Fruit fly (Drosophila melanogaster) whole organism, embryonic: ENCODE measurements around the gene CG12289.

Experiments used
- ATbp ChIP-seq: fragments of 200-800 bp; sonication (Bioruptor generic); optimal IDR thresholded peaks from 2 replicates; lab custom pipeline; 2017; ENCODE audit warnings: missing biosample characterization, mild to moderate bottlenecking, missing genetic modification characterization, missing genetic modification reagents
- Antp ChIP-seq: fragments of 200-800 bp; sonication (Bioruptor generic); optimal IDR thresholded peaks from 3 replicates; lab custom pipeline; 2016; ENCODE audit warnings: missing biosample characterization, missing genetic modification characterization
- Atf3 ChIP-seq: fragments of 200-800 bp; sonication (Bioruptor generic); optimal IDR thresholded peaks from 3 replicates; lab custom pipeline; 2016; ENCODE audit warnings: missing biosample characterization, missing genetic modification characterization
- BEAF-32 ChIP-seq: fragments of 200-800 bp; sonication (Bioruptor generic); optimal IDR thresholded peaks from 3 replicates; lab custom pipeline; 2017; ENCODE audit warnings: missing biosample characterization, missing genetic modification characterization, mild to moderate bottlenecking, moderate library complexity, missing genetic modification reagents
- CG10274 ChIP-seq: fragments of 200-800 bp; sonication (Bioruptor generic); optimal IDR thresholded peaks from 3 replicates; lab custom pipeline; 2017; ENCODE audit warnings: missing biosample characterization, mild to moderate bottlenecking, missing genetic modification characterization
- CG11093 ChIP-seq: fragments of 200-800 bp; sonication (Bioruptor generic); IDR thresholded peaks from 3 replicates; pipeline ENCODE4 v1.3.6; 2022; ENCODE audit warnings: missing biosample characterization, missing genetic modification characterization
- CG14965 ChIP-seq: fragments of 200-800 bp; sonication (Bioruptor generic); optimal IDR thresholded peaks from 2 replicates; lab custom pipeline; 2016; ENCODE audit warnings: missing biosample characterization, missing genetic modification characterization, borderline replicate concordance
- CG16779 ChIP-seq: fragments of 200-800 bp; sonication (Bioruptor generic); IDR thresholded peaks from 2 replicates; pipeline ENCODE4 v1.3.6; 2022; ENCODE audit warnings: missing biosample characterization, missing genetic modification characterization
- CG17186 ChIP-seq: fragments of 200-800 bp; sonication (Bioruptor generic); optimal IDR thresholded peaks from 3 replicates; lab custom pipeline; 2017; ENCODE audit warnings: missing biosample characterization, missing genetic modification reagents, missing genetic modification characterization
- CG3281 ChIP-seq: fragments of 200-800 bp; sonication (Bioruptor generic); optimal IDR thresholded peaks from 3 replicates; lab custom pipeline; 2017; ENCODE audit warnings: missing biosample characterization, mild to moderate bottlenecking, missing genetic modification characterization
- CG42726 ChIP-seq: fragments of 200-800 bp; sonication (Bioruptor generic); IDR thresholded peaks from 2 replicates; pipeline ENCODE4 v1.3.6; 2022; ENCODE audit warnings: missing biosample characterization, missing genetic modification characterization; ENCODE audit not compliant: partially characterized antibody
- CG4360 ChIP-seq: fragments of 200-800 bp; sonication (Bioruptor generic); IDR thresholded peaks from 2 replicates; pipeline ENCODE4 v1.3.6; 2022; ENCODE audit warnings: missing biosample characterization, missing genetic modification characterization
- CG43689 ChIP-seq: fragments of 200-800 bp; sonication (Bioruptor generic); IDR thresholded peaks from 2 replicates; pipeline ENCODE4 v1.3.6; 2022; ENCODE audit warnings: missing biosample characterization, missing genetic modification characterization
- CG6272 ChIP-seq: fragments of 200-800 bp; sonication (Bioruptor generic); IDR thresholded peaks from 2 replicates; pipeline ENCODE4 v1.3.6; 2022; ENCODE audit warnings: missing biosample characterization, missing genetic modification characterization
- CG6654 ChIP-seq: fragments of 200-800 bp; sonication (Bioruptor generic); optimal IDR thresholded peaks from 2 replicates; lab custom pipeline; 2017; ENCODE audit warnings: missing biosample characterization, mild to moderate bottlenecking, missing genetic modification characterization
- CG8388 ChIP-seq: fragments of 200-800 bp; sonication (Bioruptor generic); optimal IDR thresholded peaks from 2 replicates; lab custom pipeline; 2019; ENCODE audit warnings: missing biosample characterization, mild to moderate bottlenecking, missing genetic modification characterization, moderate library complexity
- CG9215 ChIP-seq: fragments of 200-800 bp; sonication (Bioruptor generic); IDR thresholded peaks from 2 replicates; pipeline ENCODE4 v1.3.6; 2022; ENCODE audit warnings: missing biosample characterization, missing genetic modification characterization
- CG9932 ChIP-seq: fragments of 200-800 bp; sonication (Bioruptor generic); IDR thresholded peaks from 2 replicates; pipeline ENCODE4 v1.3.6; 2022; ENCODE audit warnings: missing biosample characterization, missing genetic modification characterization
- Dad ChIP-seq: fragments of 200-800 bp; sonication (Bioruptor generic); optimal IDR thresholded peaks from 3 replicates; lab custom pipeline; 2016; ENCODE audit warnings: missing biosample characterization, missing genetic modification characterization
- Dll ChIP-seq: fragments of 200-800 bp; sonication (Bioruptor generic); IDR thresholded peaks from 4 replicates; pipeline ENCODE4 v1.3.6; 2022; ENCODE audit warnings: missing biosample characterization, missing genetic modification characterization; ENCODE audit not compliant: partially characterized antibody
- Elba2 ChIP-seq: fragments of 200-800 bp; sonication (Bioruptor generic); optimal IDR thresholded peaks from 3 replicates; lab custom pipeline; 2016; ENCODE audit warnings: missing biosample characterization, missing genetic modification characterization
- Ets97D ChIP-seq: fragments of 200-800 bp; sonication (Bioruptor generic); optimal IDR thresholded peaks from 3 replicates; lab custom pipeline; 2016; ENCODE audit warnings: missing biosample characterization, missing genetic modification characterization
- H2.0 ChIP-seq: fragments of 200-800 bp; sonication (Bioruptor generic); IDR thresholded peaks from 2 replicates; pipeline ENCODE4 v1.3.6; 2022; ENCODE audit warnings: missing biosample characterization, missing genetic modification characterization
- HLH54F ChIP-seq: fragments of 200-800 bp; sonication (Bioruptor generic); optimal IDR thresholded peaks from 3 replicates; lab custom pipeline; 2016; ENCODE audit warnings: missing biosample characterization, missing genetic modification characterization
- HmgZ ChIP-seq: fragments of 200-800 bp; sonication (Bioruptor generic); optimal IDR thresholded peaks from 2 replicates; lab custom pipeline; 2018; ENCODE audit warnings: missing biosample characterization, mild to moderate bottlenecking, missing genetic modification characterization
- Mes4 ChIP-seq: fragments of 200-800 bp; sonication (Bioruptor generic); optimal IDR thresholded peaks from 2 replicates; lab custom pipeline; 2016; ENCODE audit warnings: missing biosample characterization, missing genetic modification characterization
- NK7.1 ChIP-seq: fragments of 200-800 bp; sonication (Bioruptor generic); optimal IDR thresholded peaks from 3 replicates; lab custom pipeline; 2016; ENCODE audit warnings: missing biosample characterization, missing genetic modification characterization
- Pdp1 ChIP-seq, 2 experiments: fragments of 200-800 bp; sonication (Bioruptor generic); optimal IDR thresholded peaks; 3 replicates each; lab custom pipeline; 2016; ENCODE audit warnings: missing biosample characterization in 2 of 2, missing genetic modification characterization in 2 of 2, mild to moderate bottlenecking in 1 of 2, moderate library complexity in 1 of 2
- Scr ChIP-seq: fragments of 200-800 bp; sonication (Bioruptor generic); IDR thresholded peaks from 2 replicates; pipeline ENCODE4 v1.3.6; 2022; ENCODE audit warnings: missing biosample characterization, missing genetic modification characterization; ENCODE audit not compliant: partially characterized antibody
- Sin3A ChIP-seq: fragments of >200 bp; optimal IDR thresholded peaks from 2 replicates; lab custom pipeline; 2018
- Sry-β ChIP-seq: fragments of 200-800 bp; sonication (Bioruptor generic); optimal IDR thresholded peaks from 2 replicates; lab custom pipeline; 2018; ENCODE audit warnings: missing biosample characterization, mild to moderate bottlenecking, missing genetic modification characterization, moderate library complexity
- bab2 ChIP-seq: fragments of 200-800 bp; sonication (Bioruptor generic); optimal IDR thresholded peaks from 2 replicates; lab custom pipeline; 2016; ENCODE audit warnings: missing biosample characterization, missing genetic modification characterization
- croc ChIP-seq: fragments of 200-800 bp; sonication (Bioruptor generic); conservative IDR thresholded peaks from 3 replicates; pipeline ENCODE4 v1.3.6; 2022; ENCODE audit warnings: missing biosample characterization, missing genetic modification characterization
- cwo ChIP-seq: fragments of 200-800 bp; sonication (Bioruptor generic); optimal IDR thresholded peaks from 3 replicates; lab custom pipeline; 2017; ENCODE audit warnings: missing biosample characterization, missing genetic modification characterization, mild to moderate bottlenecking, moderate library complexity, missing genetic modification reagents
- dati ChIP-seq: fragments of 200-800 bp; sonication (Bioruptor generic); IDR thresholded peaks from 2 replicates; pipeline ENCODE4 v1.3.6; 2022; ENCODE audit warnings: missing biosample characterization, missing genetic modification characterization
- dmrt99B ChIP-seq: fragments of 200-800 bp; sonication (Bioruptor generic); optimal IDR thresholded peaks from 2 replicates; lab custom pipeline; 2018; ENCODE audit warnings: missing biosample characterization, mild to moderate bottlenecking, missing genetic modification characterization, moderate library complexity
- fd64A ChIP-seq: fragments of 200-800 bp; sonication (Bioruptor generic); optimal IDR thresholded peaks from 3 replicates; lab custom pipeline; 2018; ENCODE audit warnings: missing biosample characterization, mild to moderate bottlenecking, missing genetic modification characterization
- fu2 ChIP-seq: fragments of 200-800 bp; sonication (Bioruptor generic); optimal IDR thresholded peaks from 2 replicates; lab custom pipeline; 2016; ENCODE audit warnings: missing biosample characterization, missing genetic modification characterization
- inv ChIP-seq: fragments of 200-800 bp; sonication (Bioruptor generic); IDR thresholded peaks from 2 replicates; pipeline ENCODE4 v1.3.6; 2022; ENCODE audit warnings: missing biosample characterization, missing genetic modification characterization; ENCODE audit not compliant: partially characterized antibody
- jumu ChIP-seq: fragments of 200-800 bp; sonication (Bioruptor generic); optimal IDR thresholded peaks from 3 replicates; lab custom pipeline; 2016; ENCODE audit warnings: missing biosample characterization, missing genetic modification characterization
- mirr ChIP-seq: fragments of 200-800 bp; sonication (Bioruptor generic); optimal IDR thresholded peaks from 3 replicates; lab custom pipeline; 2018; ENCODE audit warnings: missing biosample characterization, mild to moderate bottlenecking, missing genetic modification characterization
- nerfin-1 ChIP-seq: fragments of 200-800 bp; sonication (Bioruptor generic); optimal IDR thresholded peaks from 3 replicates; lab custom pipeline; 2019; ENCODE audit warnings: missing biosample characterization, mild to moderate bottlenecking, missing genetic modification characterization, moderate library complexity
- nmo ChIP-seq: fragments of 200-800 bp; sonication (Bioruptor generic); optimal IDR thresholded peaks from 2 replicates; lab custom pipeline; 2018; ENCODE audit warnings: missing biosample characterization, mild to moderate bottlenecking, missing genetic modification characterization, moderate library complexity
- oc ChIP-seq: fragments of 200-800 bp; sonication (Bioruptor generic); optimal IDR thresholded peaks from 2 replicates; lab custom pipeline; 2018; ENCODE audit warnings: missing biosample characterization, mild to moderate bottlenecking, missing genetic modification characterization, moderate library complexity
- peb ChIP-seq: fragments of 200-800 bp; sonication (Bioruptor generic); IDR thresholded peaks from 2 replicates; pipeline ENCODE4 v1.3.6; 2022; ENCODE audit warnings: missing biosample characterization, missing genetic modification characterization
- psq ChIP-seq: fragments of 200-800 bp; sonication (Bioruptor generic); optimal IDR thresholded peaks from 2 replicates; lab custom pipeline; 2017; ENCODE audit warnings: missing biosample characterization, missing genetic modification characterization
- salm ChIP-seq: fragments of 200-800 bp; sonication (Bioruptor generic); optimal IDR thresholded peaks from 2 replicates; lab custom pipeline; 2018; ENCODE audit warnings: missing biosample characterization, mild to moderate bottlenecking, missing genetic modification characterization
- sqz ChIP-seq: fragments of 200-800 bp; sonication (Bioruptor generic); optimal IDR thresholded peaks from 3 replicates; lab custom pipeline; 2018; ENCODE audit warnings: missing biosample characterization, mild to moderate bottlenecking, missing genetic modification characterization
- stwl ChIP-seq: fragments of 200-800 bp; sonication (Bioruptor generic); optimal IDR thresholded peaks from 3 replicates; lab custom pipeline; 2018; ENCODE audit warnings: missing biosample characterization, mild to moderate bottlenecking, missing genetic modification characterization, moderate library complexity
- usp ChIP-seq: fragments of >200 bp; optimal IDR thresholded peaks from 2 replicates; lab custom pipeline; 2017; ENCODE audit warnings: missing biosample characterization, missing genetic modification characterization
- zf30C ChIP-seq: fragments of 200-800 bp; sonication (Bioruptor generic); optimal IDR thresholded peaks from 3 replicates; lab custom pipeline; 2018; ENCODE audit warnings: missing biosample characterization, mild to moderate bottlenecking, missing genetic modification characterization

CG12289 gene

dm6 chr3L:11415382-11415781, 42.9 kb downstream of the CG12289 start (continued):
- no peak for TF ChIP-seq CG9215 (GFP tag; lab: Robert Waterston, UW)
- TF ChIP-seq H2.0 (GFP tag; lab: Robert Waterston, UW), result peak; percentile 53; the same call in 1 of the 2 replicates
- TF ChIP-seq HmgZ (tag; lab: Kevin White, UChicago), result peak; percentile 10
- TF ChIP-seq fd64A (GFP tag; lab: Kevin White, UChicago), result no peak
- no peak for TF ChIP-seq nmo (GFP tag; lab: Kevin White, UChicago)
- no peak for TF ChIP-seq CG16779 (GFP tag; lab: Robert Waterston, UW)
- peak; percentile 31 for TF ChIP-seq cwo (GFP tag; lab: Kevin White, UChicago)
- TF ChIP-seq mirr, result no peak
- no peak for TF ChIP-seq BEAF-32 (GFP tag; lab: Kevin White, UChicago)
- no peak for TF ChIP-seq jumu (GFP tag; lab: Kevin White, UChicago)
- no peak for TF ChIP-seq sqz (GFP tag; lab: Kevin White, UChicago)
- TF ChIP-seq stwl (tag; lab: Kevin White, UChicago), result peak; percentile 54
- no peak for TF ChIP-seq CG42726 (GFP tag; lab: Robert Waterston, UW)
- TF ChIP-seq fu2, result no peak
- no peak for TF ChIP-seq Sin3A (lab: Kevin White, UChicago)
- no peak for TF ChIP-seq CG3281 (GFP tag; lab: Kevin White, UChicago)
- TF ChIP-seq usp (GFP tag; lab: Kevin White, UChicago), result no peak
- peak; percentile 79 for TF ChIP-seq zf30C (GFP tag; lab: Kevin White, UChicago)
- peak; percentile 71 for TF ChIP-seq ATbp (GFP tag; lab: Kevin White, UChicago)
- peak; percentile 19 for TF ChIP-seq HLH54F (GFP tag; lab: Kevin White, UChicago)
- no peak for TF ChIP-seq Ets97D (GFP tag; lab: Kevin White, UChicago)
- TF ChIP-seq Dad, result no peak
- TF ChIP-seq Sry-β (GFP tag; lab: Kevin White, UChicago), result no peak
- no peak for TF ChIP-seq CG4360
- peak; percentile 94 for TF ChIP-seq CG8388 (GFP tag; lab: Kevin White, UChicago)
- peak; percentile 46 for TF ChIP-seq oc
- TF ChIP-seq Pdp1 (GFP tag; optimal IDR thresholded peaks at IDR 0.05; lab: Kevin White, UChicago), result peak in 1 of 2 experiments; percentile 46
- no peak for TF ChIP-seq CG17186 (GFP tag; lab: Kevin White, UChicago)
- no peak for TF ChIP-seq inv (GFP tag; lab: Robert Waterston, UW)
- peak; percentile 67 for TF ChIP-seq nerfin-1 (tag; lab: Kevin White, UChicago)
- TF ChIP-seq Atf3 (GFP tag; lab: Kevin White, UChicago), result peak; percentile 18
- peak; percentile 56 for TF ChIP-seq salm (tag; lab: Kevin White, UChicago)
- no peak for TF ChIP-seq CG43689 (GFP tag; lab: Robert Waterston, UW)
- TF ChIP-seq Elba2 (GFP tag; lab: Kevin White, UChicago), result no peak
- TF ChIP-seq Dll, result no peak
- peak; percentile 37; the same call in 1 of the 2 replicates for TF ChIP-seq peb (GFP tag; lab: Robert Waterston, UW)
- 0 out of 2 replicates have a peak, but pooled peaks have one; percentile 38 for TF ChIP-seq CG6272 (GFP tag; lab: Robert Waterston, UW)
- peak; percentile 7 for TF ChIP-seq CG6654 (GFP tag; lab: Kevin White, UChicago)
- TF ChIP-seq CG11093 (GFP tag; lab: Robert Waterston, UW), result peak; percentile 63; the same call in 1 of the 3 replicates
- 0 out of 2 replicates have a peak, but pooled peaks have one; percentile 40 for TF ChIP-seq dati
- peak; percentile 37 for TF ChIP-seq psq (GFP tag; lab: Kevin White, UChicago)
- TF ChIP-seq CG14965, result no peak
- peak; percentile 74 for TF ChIP-seq croc (GFP tag; lab: Robert Waterston, UW)
- TF ChIP-seq NK7.1 (GFP tag; lab: Kevin White, UChicago), result peak; percentile 18
- no peak for TF ChIP-seq Scr (GFP tag; lab: Robert Waterston, UW)
- TF ChIP-seq CG10274 (GFP tag; lab: Kevin White, UChicago), result no peak
- peak; percentile 15 for TF ChIP-seq Antp (GFP tag; lab: Kevin White, UChicago)
- no peak for TF ChIP-seq Mes4 (GFP tag; lab: Kevin White, UChicago)
- TF ChIP-seq dmrt99B (tag; lab: Kevin White, UChicago), result peak; percentile 80
- TF ChIP-seq CG9932 (GFP tag; lab: Robert Waterston, UW), result no peak
- TF ChIP-seq bab2 (GFP tag; lab: Kevin White, UChicago), result peak; percentile 50
